Worm (Caenorhabditis elegans): ENCODE data around the gene ZK688.4.

ZK688.4 gene

ce11 chrIII:7855468-7855867 lies 39.4 kb upstream of the ZK688.4 start:
- TF ChIP-seq bed-3 (GFP tag; optimal IDR thresholded peaks at IDR 0.05), result no peak
- no peak for TF ChIP-seq tbx-8 (GFP tag; optimal IDR thresholded peaks at IDR 0.05)
- TF ChIP-seq nhr-76 (tag; optimal IDR thresholded peaks at IDR 0.05), result no peak
- no peak for TF ChIP-seq ham-2 (GFP tag; optimal IDR thresholded peaks at IDR 0.05)
- TF ChIP-seq snpc-4 (tag; optimal IDR thresholded peaks at IDR 0.05), result no peak
- no peak for TF ChIP-seq flh-1 (GFP tag; optimal IDR thresholded peaks at IDR 0.05)
- TF ChIP-seq sem-2 (GFP tag; optimal IDR thresholded peaks at IDR 0.05), result no peak
- no peak for TF ChIP-seq blmp-1 (tag; optimal IDR thresholded peaks at IDR 0.05)
- no peak for TF ChIP-seq nhr-237 (tag; optimal IDR thresholded peaks at IDR 0.05)
- no peak for TF ChIP-seq ztf-11 (tag; optimal IDR thresholded peaks at IDR 0.05)
- no peak for TF ChIP-seq hlh-1 (tag; optimal IDR thresholded peaks at IDR 0.05)
- TF ChIP-seq cnd-1 (tag; optimal IDR thresholded peaks at IDR 0.05), result no peak
- no peak for TF ChIP-seq drap-1 (GFP tag; optimal IDR thresholded peaks at IDR 0.05)
- no peak for TF ChIP-seq unc-120 (tag; optimal IDR thresholded peaks at IDR 0.05; ENCODE audit: poor library complexity, severe bottlenecking)
- no peak for TF ChIP-seq pha-4 (tag; optimal IDR thresholded peaks at IDR 0.05)
- no peak for TF ChIP-seq ceh-43 (GFP tag; optimal IDR thresholded peaks at IDR 0.05)

ce11 chrIII:7857142-7857541 lies 37.7 kb upstream of the ZK688.4 start, which contains the start of gene tag-307:
TSS of gene tag-307 (minus strand) at chrIII:7857242.
- TF ChIP-seq ces-1 (GFP tag; optimal IDR thresholded peaks at IDR 0.05) (no peak), lin-13 (tag; optimal IDR thresholded peaks at IDR 0.05) (no peak), elt-1 (tag; optimal IDR thresholded peaks at IDR 0.05; ENCODE audit: borderline replicate concordance, insufficient read depth) (no peak), bed-3 (GFP tag; optimal IDR thresholded peaks at IDR 0.05) (no peak), nhr-12 (tag; optimal IDR thresholded peaks at IDR 0.05) (no peak), mep-1 (tag; optimal IDR thresholded peaks at IDR 0.05) (no peak), blmp-1 (tag; optimal IDR thresholded peaks at IDR 0.05) (no peak), sptf-1 (tag; optimal IDR thresholded peaks at IDR 0.05) (no peak), mab-5 (tag; optimal IDR thresholded peaks at IDR 0.05) (no peak), unc-39 (tag; optimal IDR thresholded peaks at IDR 0.05) (no peak), hlh-1 (tag; optimal IDR thresholded peaks at IDR 0.05) (no peak), drap-1 (GFP tag; optimal IDR thresholded peaks at IDR 0.05) (no peak), lsy-2 (tag; optimal IDR thresholded peaks at IDR 0.05) (no peak), nhr-76 (tag; optimal IDR thresholded peaks at IDR 0.05) (no peak), ceh-39 (tag; optimal IDR thresholded peaks at IDR 0.05) (no peak), nhr-237 (tag; optimal IDR thresholded peaks at IDR 0.05) (no peak), pha-4 (tag; optimal IDR thresholded peaks at IDR 0.05) (no peak), sem-2 (GFP tag; optimal IDR thresholded peaks at IDR 0.05) (no peak), elt-3 (tag; optimal IDR thresholded peaks at IDR 0.05) (no peak), M03D4.4 (tag; optimal IDR thresholded peaks at IDR 0.05) (no peak)

ce11 chrIII:7858407-7859029 lies 36.3 kb upstream of the ZK688.4 start, which contains the start of the genes coq-5 and ufm-1:
TSS of gene coq-5 (minus strand) at chrIII:7858457.
TSS of gene ufm-1 (plus strand) at chrIII:7858979.
- TF ChIP-seq ces-1 (GFP tag; optimal IDR thresholded peaks at IDR 0.05), result peak; percentile 10
- TF ChIP-seq unc-62 (GFP tag; optimal IDR thresholded peaks at IDR 0.05), result no peak

- TF ChIP-seq nhr-237 (tag; optimal IDR thresholded peaks at IDR 0.05), result no peak
Measured at ce11 chrIII:7859313-7859712, 35.5 kb upstream of the ZK688.4 start, which contains the start of gene tomm-7. TSS of gene tomm-7 (plus strand) at chrIII:7859613.

- TF ChIP-seq zip-8 (tag; optimal IDR thresholded peaks at IDR 0.05) (peak; percentile 36), bed-3 (GFP tag; optimal IDR thresholded peaks at IDR 0.05) (no peak), mab-5 (tag; optimal IDR thresholded peaks at IDR 0.05) (no peak)
Measured at ce11 chrIII:7860885-7861284, 33.9 kb upstream of the ZK688.4 start, which contains the start of gene cuc-1. TSS of gene cuc-1 (minus strand) at chrIII:7860985.

Measured in whole organism, mixed stage, embryonic.